Comparison of ENCODE assay signal across 4 worm cellular contexts in the genomic region with DNA sequence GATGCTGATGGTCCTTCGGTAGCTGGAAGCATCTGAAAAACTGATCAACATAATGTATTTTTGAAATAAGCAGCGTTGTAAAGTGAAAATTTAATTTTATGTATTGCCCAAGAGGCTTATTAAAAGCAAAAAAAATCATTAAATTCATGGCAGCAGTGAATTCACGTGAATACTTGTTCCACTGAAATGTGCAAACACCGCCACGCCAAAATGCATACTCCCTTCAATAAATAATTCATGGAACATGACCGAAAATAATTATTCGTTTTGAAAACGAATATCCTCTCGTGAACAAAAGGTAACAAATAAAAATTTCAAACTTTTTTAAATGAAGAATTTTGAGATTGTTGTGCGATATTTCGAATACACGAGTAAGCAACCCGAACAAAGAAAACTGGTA.
A peak's percentile ranks its signal among the peaks of the same experiment; 100 is the strongest.
TF ChIP-seq lines count a peak whose summit lies in the region.

Gene F08F8.10, minus strand, starts transcription at position 38 of the 400 bp plus-strand sequence.

TF ChIP-seq in whole organism, L1 larva, 84 proteins besides CTCF, POLR2A, EP300 and RAD21 (continued from another document and continues in another):
- TF ChIP-seq ceh-90 (tag; optimal IDR thresholded peaks at IDR 0.05; lab: Kevin White, UChicago) (no peak), hlh-4 (tag; optimal IDR thresholded peaks at IDR 0.05; lab: Kevin White, UChicago) (no peak), nhr-12 (tag; optimal IDR thresholded peaks at IDR 0.05; lab: Kevin White, UChicago) (no peak), mdl-1 (tag; optimal IDR thresholded peaks at IDR 0.05; lab: Kevin White, UChicago) (peak in 1 of 2 experiments; percentile 61), grh-1 (GFP tag; IDR thresholded peaks at IDR 0.05; lab: Robert Waterston, UW) (no peak), aha-1 (tag; optimal IDR thresholded peaks at IDR 0.05; lab: Kevin White, UChicago) (no peak), nhr-71 (tag; optimal IDR thresholded peaks at IDR 0.05; lab: Kevin White, UChicago) (peak; percentile 56), fos-1 (tag; optimal IDR thresholded peaks at IDR 0.05; lab: Kevin White, UChicago) (no peak), elt-3 (tag; optimal IDR thresholded peaks at IDR 0.05; lab: Kevin White, UChicago) (peak in 1 of 6 experiments; percentile 1), irx-1 (tag; optimal IDR thresholded peaks at IDR 0.05; lab: Kevin White, UChicago) (no peak), lin-35 (GFP tag; optimal IDR thresholded peaks at IDR 0.05; lab: Kevin White, UChicago) (peak; percentile 64 to 68), ztf-11 (tag; optimal IDR thresholded peaks at IDR 0.05; lab: Kevin White, UChicago) (no peak), pqm-1 (tag; optimal IDR thresholded peaks at IDR 0.05; lab: Kevin White, UChicago) (no peak), C34B4.2 (tag; optimal IDR thresholded peaks at IDR 0.05; lab: Kevin White, UChicago) (no peak), lin-13 (GFP tag; optimal IDR thresholded peaks at IDR 0.05; lab: Kevin White, UChicago) (no peak), nhr-47 (tag; optimal IDR thresholded peaks at IDR 0.05; lab: Kevin White, UChicago) (peak; percentile 35), snpc-4 (tag; optimal IDR thresholded peaks at IDR 0.05; lab: Kevin White, UChicago) (no peak), mab-9 (GFP tag; IDR thresholded peaks at IDR 0.05; lab: Robert Waterston, UW) (no peak), nhr-76 (tag; optimal IDR thresholded peaks at IDR 0.05; lab: Kevin White, UChicago) (no peak), efl-1 (optimal IDR thresholded peaks at IDR 0.05; lab: Kevin White, UChicago) (peak; percentile 52 to 64), efl-1 (GFP tag; optimal IDR thresholded peaks at IDR 0.05 in 1 of 2; lab: Kevin White, UChicago) (peak; percentile 63 to 96), pag-3 (tag; optimal IDR thresholded peaks at IDR 0.05; lab: Kevin White, UChicago; ENCODE audit: borderline replicate concordance, insufficient read depth) (no peak), zag-1 (tag; optimal IDR thresholded peaks at IDR 0.05; lab: Kevin White, UChicago) (no peak), jun-1 (tag; optimal IDR thresholded peaks at IDR 0.05; lab: Kevin White, UChicago) (no peak), dsc-1 (tag; optimal IDR thresholded peaks at IDR 0.05; lab: Kevin White, UChicago) (peak; percentile 5), nhr-84 (tag; optimal IDR thresholded peaks at IDR 0.05; lab: Kevin White, UChicago) (no peak), blmp-1 (tag; optimal IDR thresholded peaks at IDR 0.05; lab: Kevin White, UChicago) (peak; percentile 44), nhr-85 (tag; lab: Kevin White, UChicago) (peak; percentile 56), Y116A8C.19 (tag; optimal IDR thresholded peaks at IDR 0.05; lab: Kevin White, UChicago; ENCODE audit: borderline replicate concordance) (no peak), ztf-4 (tag; optimal IDR thresholded peaks at IDR 0.05; lab: Kevin White, UChicago) (no peak), hlh-17 (GFP tag; optimal IDR thresholded peaks at IDR 0.05; lab: Kevin White, UChicago; ENCODE audit: borderline replicate concordance) (no peak), snu-23 (GFP tag; optimal IDR thresholded peaks at IDR 0.05; lab: Kevin White, UChicago) (peak; percentile 61)

TF ChIP-seq in whole organism, L2 larva, 48 proteins besides CTCF, POLR2A, EP300 and RAD21 (continued from another document):
- TF ChIP-seq C34F6.9 (tag; optimal IDR thresholded peaks at IDR 0.05; lab: Kevin White, UChicago), result peak; percentile 83
- peak; percentile 0 for TF ChIP-seq F13H6.1 (tag; optimal IDR thresholded peaks at IDR 0.05; lab: Kevin White, UChicago)
- TF ChIP-seq sem-4 (tag; optimal IDR thresholded peaks at IDR 0.05; lab: Kevin White, UChicago), result no peak
- TF ChIP-seq nhr-129 (tag; optimal IDR thresholded peaks at IDR 0.05; lab: Kevin White, UChicago), result peak; percentile 45
- TF ChIP-seq lin-39 (tag; optimal IDR thresholded peaks at IDR 0.05; lab: Kevin White, UChicago), result no peak
- TF ChIP-seq crh-2 (tag; optimal IDR thresholded peaks at IDR 0.05; lab: Kevin White, UChicago), result peak; percentile 44
- peak; percentile 38 for TF ChIP-seq nhr-25 (tag; optimal IDR thresholded peaks at IDR 0.05; lab: Kevin White, UChicago)
- no peak for TF ChIP-seq mdl-1 (tag; optimal IDR thresholded peaks at IDR 0.05; lab: Kevin White, UChicago)
- peak in 1 of 2 experiments; percentile 62 for TF ChIP-seq lsy-2 (tag; optimal IDR thresholded peaks at IDR 0.05; lab: Kevin White, UChicago)

TF ChIP-seq in whole organism, L4 larva, 104 proteins besides CTCF, POLR2A, EP300 and RAD21 (continued from another document and continues in another):
- no peak for TF ChIP-seq ceh-82 (tag; optimal IDR thresholded peaks at IDR 0.05; lab: Kevin White, UChicago)
- TF ChIP-seq lsy-2 (tag; optimal IDR thresholded peaks at IDR 0.05; lab: Kevin White, UChicago), result peak in 1 of 2 experiments; percentile 67
- TF ChIP-seq F26F4.8 (GFP tag; conservative IDR thresholded peaks at IDR 0.05; lab: Robert Waterston, UW), result no peak
- no peak for TF ChIP-seq dmd-6 (GFP tag; IDR thresholded peaks at IDR 0.05; lab: Robert Waterston, UW)
- no peak for TF ChIP-seq lin-1 (GFP tag; IDR thresholded peaks at IDR 0.05; lab: Robert Waterston, UW)
- TF ChIP-seq tag-97 (GFP tag; IDR thresholded peaks at IDR 0.05; lab: Robert Waterston, UW), result no peak
- no peak for TF ChIP-seq dmd-9 (GFP tag; IDR thresholded peaks at IDR 0.05; lab: Robert Waterston, UW)
- TF ChIP-seq ces-1 (GFP tag; optimal IDR thresholded peaks at IDR 0.05; lab: Kevin White, UChicago), result no peak
- TF ChIP-seq lin-38 (GFP tag; IDR thresholded peaks at IDR 0.05; lab: Robert Waterston, UW), result peak; percentile 56
- TF ChIP-seq set-16 (GFP tag; IDR thresholded peaks at IDR 0.05; lab: Robert Waterston, UW), result no peak
- TF ChIP-seq lin-13 (GFP tag; optimal IDR thresholded peaks at IDR 0.05; lab: Kevin White, UChicago), result no peak
- 0 out of 2 replicates have a peak, but pooled peaks have one; percentile 38 for TF ChIP-seq daf-19 (GFP tag; conservative IDR thresholded peaks at IDR 0.05; lab: Robert Waterston, UW)
- TF ChIP-seq nhr-111 (GFP tag; optimal IDR thresholded peaks at IDR 0.05; lab: Kevin White, UChicago), result no peak
- TF ChIP-seq pqm-1 (tag; optimal IDR thresholded peaks at IDR 0.05; lab: Kevin White, UChicago), result no peak
- TF ChIP-seq mdt-29 (GFP tag; IDR thresholded peaks at IDR 0.05; lab: Robert Waterston, UW), result no peak
- no peak for TF ChIP-seq mxl-2 (GFP tag; conservative IDR thresholded peaks at IDR 0.05; lab: Robert Waterston, UW)
- no peak for TF ChIP-seq ceh-32 (tag; optimal IDR thresholded peaks at IDR 0.05; lab: Kevin White, UChicago; ENCODE audit: poor library complexity)
- no peak for TF ChIP-seq ceh-20 (GFP tag; IDR thresholded peaks at IDR 0.05; lab: Robert Waterston, UW)
- TF ChIP-seq spr-3 (GFP tag; optimal IDR thresholded peaks at IDR 0.05; lab: Kevin White, UChicago), result no peak
- TF ChIP-seq ctbp-1 (GFP tag; IDR thresholded peaks at IDR 0.05; lab: Robert Waterston, UW), result 0 out of 2 replicates have a peak, but pooled peaks have one; percentile 15
- TF ChIP-seq ceh-28 (tag; optimal IDR thresholded peaks at IDR 0.05; lab: Kevin White, UChicago), result no peak
- no peak for TF ChIP-seq daf-16 (GFP tag; optimal IDR thresholded peaks at IDR 0.05; lab: Kevin White, UChicago)
- TF ChIP-seq daf-16 (tag; optimal IDR thresholded peaks at IDR 0.05; lab: Kevin White, UChicago), result peak; percentile 19
- TF ChIP-seq cey-2 (tag; optimal IDR thresholded peaks at IDR 0.05; lab: Kevin White, UChicago; ENCODE audit: borderline replicate concordance, insufficient read depth), result no peak
- TF ChIP-seq ZK546.5 (tag; optimal IDR thresholded peaks at IDR 0.05; lab: Kevin White, UChicago), result no peak
- TF ChIP-seq hif-1 (tag; optimal IDR thresholded peaks at IDR 0.05; lab: Kevin White, UChicago), result peak in 1 of 2 experiments; percentile 11
- peak; percentile 54 for TF ChIP-seq T20F7.1 (GFP tag; optimal IDR thresholded peaks at IDR 0.05; lab: Kevin White, UChicago)
- TF ChIP-seq attf-4 (tag; optimal IDR thresholded peaks at IDR 0.05; lab: Kevin White, UChicago), result no peak
- TF ChIP-seq hlh-30 (tag; optimal IDR thresholded peaks at IDR 0.05; lab: Kevin White, UChicago; ENCODE audit: insufficient read depth), result peak; percentile 91
- no peak for TF ChIP-seq duxl-1 (tag; optimal IDR thresholded peaks at IDR 0.05; lab: Kevin White, UChicago; ENCODE audit: poor library complexity)
- TF ChIP-seq daf-8 (GFP tag; IDR thresholded peaks at IDR 0.05; lab: Robert Waterston, UW), result no peak
- TF ChIP-seq mdl-1 (tag; optimal IDR thresholded peaks at IDR 0.05; lab: Kevin White, UChicago), result peak in 1 of 2 experiments; percentile 14
- TF ChIP-seq nhr-237 (tag; optimal IDR thresholded peaks at IDR 0.05; lab: Kevin White, UChicago), result no peak
- peak; percentile 31 for TF ChIP-seq nhr-28 (tag; optimal IDR thresholded peaks at IDR 0.05; lab: Kevin White, UChicago)
- TF ChIP-seq F10B5.3 (tag; optimal IDR thresholded peaks at IDR 0.05; lab: Kevin White, UChicago), result no peak
- TF ChIP-seq nhr-77 (tag; optimal IDR thresholded peaks at IDR 0.05; lab: Kevin White, UChicago), result no peak
- no peak for TF ChIP-seq lir-3 (tag; optimal IDR thresholded peaks at IDR 0.05; lab: Kevin White, UChicago)
- TF ChIP-seq egl-27 (tag; optimal IDR thresholded peaks at IDR 0.05; lab: Kevin White, UChicago), result no peak
- no peak for TF ChIP-seq zip-11 (GFP tag; IDR thresholded peaks at IDR 0.05; lab: Robert Waterston, UW)
- no peak for TF ChIP-seq php-3 (GFP tag; IDR thresholded peaks at IDR 0.05; lab: Robert Waterston, UW)
- no peak for TF ChIP-seq Y48G9A.11 (GFP tag; IDR thresholded peaks at IDR 0.05; lab: Robert Waterston, UW)
- no peak for TF ChIP-seq R02D3.7 (tag; optimal IDR thresholded peaks at IDR 0.05; lab: Kevin White, UChicago)
- TF ChIP-seq spr-1 (tag; optimal IDR thresholded peaks at IDR 0.05; lab: Kevin White, UChicago), result no peak
- TF ChIP-seq unc-130 (GFP tag; optimal IDR thresholded peaks at IDR 0.05; lab: Kevin White, UChicago), result no peak
- no peak for TF ChIP-seq skn-1 (tag; optimal IDR thresholded peaks at IDR 0.05; lab: Kevin White, UChicago)
- no peak for TF ChIP-seq tra-1 (GFP tag; IDR thresholded peaks at IDR 0.05; lab: Robert Waterston, UW)

TF ChIP-seq in whole organism, late embryonic, 69 proteins besides CTCF, POLR2A, EP300 and RAD21 (continued from another document):
- TF ChIP-seq ceh-34 (tag; optimal IDR thresholded peaks at IDR 0.05; lab: Kevin White, UChicago) (no peak), unc-86 (tag; optimal IDR thresholded peaks at IDR 0.05; lab: Kevin White, UChicago) (peak; percentile 78)
TF ChIP-seq in whole organism, late embryonic: peak in this region for 4.
